Worm (Caenorhabditis elegans): ENCODE data around the gene B0496.11.

B0496.11 gene

DNA sequence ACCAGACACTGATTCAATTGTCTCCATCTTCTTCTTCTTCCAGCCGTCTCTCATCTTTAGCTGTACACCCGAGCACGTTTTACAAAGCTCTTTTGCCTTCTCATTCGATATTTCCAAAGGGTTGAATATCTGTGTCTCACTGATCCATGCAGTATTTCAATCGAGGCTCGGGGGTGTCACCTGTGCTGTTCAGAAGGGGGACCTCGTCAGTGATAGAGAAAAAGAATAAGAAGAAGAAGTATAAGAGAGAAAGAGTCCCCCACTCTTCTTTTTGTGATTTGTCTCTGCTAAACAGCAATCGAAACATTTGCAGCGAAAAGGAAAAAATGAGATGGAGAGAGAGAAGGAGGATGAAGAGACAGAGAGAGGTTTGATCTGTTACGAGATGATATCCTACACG lies 7.7 kb downstream of the B0496.11 start:
- TF ChIP-seq fkh-10 (GFP tag; optimal IDR thresholded peaks at IDR 0.05) (no peak), lsy-2 (tag; optimal IDR thresholded peaks at IDR 0.05) (peak in 1 of 2 experiments; percentile 53), nhr-19 (GFP tag; conservative IDR thresholded peaks at IDR 0.05) (peak; percentile 47), nhr-20 (tag; optimal IDR thresholded peaks at IDR 0.05) (peak; percentile 31), nhr-71 (tag; optimal IDR thresholded peaks at IDR 0.05) (peak; percentile 65), rnt-1 (tag; optimal IDR thresholded peaks at IDR 0.05) (peak; percentile 72), tbx-2 (tag; optimal IDR thresholded peaks at IDR 0.05) (peak; percentile 14), jun-1 (tag; optimal IDR thresholded peaks at IDR 0.05) (no peak), lin-14 (GFP tag; optimal IDR thresholded peaks at IDR 0.05) (peak; percentile 91), blmp-1 (tag; optimal IDR thresholded peaks at IDR 0.05) (no peak), alr-1 (tag; optimal IDR thresholded peaks at IDR 0.05; ENCODE audit: borderline replicate concordance) (no peak), unc-130 (tag; optimal IDR thresholded peaks at IDR 0.05) (peak; percentile 33), C16A3.4 (tag; optimal IDR thresholded peaks at IDR 0.05) (no peak), snu-23 (GFP tag; optimal IDR thresholded peaks at IDR 0.05) (peak; percentile 47)

DNA sequence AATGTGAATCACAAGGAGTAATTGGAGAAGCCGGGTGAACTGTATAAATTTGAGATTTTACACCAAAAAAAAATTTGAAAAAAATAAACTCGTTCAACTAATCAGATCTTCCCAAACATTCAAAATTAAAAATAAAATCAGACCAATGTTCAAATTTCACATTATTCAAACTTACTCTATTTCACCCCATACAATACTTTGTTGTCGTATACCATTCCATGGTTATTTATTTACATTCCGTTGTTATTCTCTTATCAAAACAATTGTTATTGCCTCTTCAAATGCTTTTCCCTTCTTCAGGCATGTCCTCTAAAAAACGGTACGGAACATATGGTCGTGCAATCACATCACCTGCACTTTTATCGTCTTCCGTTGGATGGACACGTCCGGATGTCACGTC lies 9.6 kb downstream of the B0496.11 start, which contains the start of gene unc-82:
Gene unc-82, plus strand, starts transcription at position 301 of the 400 bp plus-strand sequence.
- TF ChIP-seq lsy-2 (tag; optimal IDR thresholded peaks at IDR 0.05) (no peak), efl-3 (GFP tag; optimal IDR thresholded peaks at IDR 0.05) (no peak), pag-3 (tag; optimal IDR thresholded peaks at IDR 0.05; ENCODE audit: borderline replicate concordance, insufficient read depth) (no peak), ztf-11 (tag; optimal IDR thresholded peaks at IDR 0.05) (no peak), tbx-2 (tag; optimal IDR thresholded peaks at IDR 0.05) (no peak), elt-2 (tag; optimal IDR thresholded peaks at IDR 0.05) (no peak), C04F5.9 (tag; optimal IDR thresholded peaks at IDR 0.05) (no peak), elt-3 (tag; optimal IDR thresholded peaks at IDR 0.05) (no peak), fos-1 (tag; optimal IDR thresholded peaks at IDR 0.05) (no peak), lir-3 (tag; optimal IDR thresholded peaks at IDR 0.05; ENCODE audit: poor library complexity) (no peak), aha-1 (tag; optimal IDR thresholded peaks at IDR 0.05) (no peak), isw-1 (GFP tag; IDR thresholded peaks at IDR 0.05) (no peak)

DNA sequence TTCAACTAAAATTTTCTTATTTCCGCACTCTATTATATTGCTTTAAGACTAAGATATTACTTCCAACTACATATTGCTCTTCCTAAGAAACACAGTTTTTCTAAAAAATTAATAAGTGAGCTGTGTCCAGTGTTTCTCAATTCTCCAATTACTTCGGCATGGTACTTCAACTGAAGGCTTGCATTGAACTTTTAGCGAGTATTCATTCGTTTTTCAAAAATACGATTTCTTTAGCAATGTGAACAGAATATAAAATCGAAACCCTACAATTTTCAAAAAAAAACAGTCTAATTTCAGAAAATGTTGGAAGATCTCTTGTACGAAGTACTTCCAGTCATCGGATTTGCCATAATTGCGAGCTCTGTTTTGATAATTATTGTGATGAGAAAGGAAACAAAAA lies 12.8 kb downstream of the B0496.11 start, which contains the start of gene srtx-1:
Gene srtx-1, plus strand, starts transcription at position 301 of the 400 bp plus-strand sequence.
- TF ChIP-seq pag-3 (tag; optimal IDR thresholded peaks at IDR 0.05; ENCODE audit: borderline replicate concordance, insufficient read depth) (no peak), nhr-77 (tag; optimal IDR thresholded peaks at IDR 0.05) (no peak), ceh-90 (tag; optimal IDR thresholded peaks at IDR 0.05) (no peak), tlp-1 (tag; optimal IDR thresholded peaks at IDR 0.05) (no peak), ceh-82 (tag; optimal IDR thresholded peaks at IDR 0.05) (no peak), ceh-88 (GFP tag; IDR thresholded peaks at IDR 0.05) (no peak), nhr-12 (tag; optimal IDR thresholded peaks at IDR 0.05) (no peak), ceh-63 (GFP tag; optimal IDR thresholded peaks at IDR 0.05) (no peak), dsc-1 (tag; optimal IDR thresholded peaks at IDR 0.05) (no peak), swsn-7 (tag; optimal IDR thresholded peaks at IDR 0.05) (no peak), ztf-11 (tag; optimal IDR thresholded peaks at IDR 0.05) (no peak), hlh-4 (tag; optimal IDR thresholded peaks at IDR 0.05) (no peak), fos-1 (tag; optimal IDR thresholded peaks at IDR 0.05) (no peak), zip-4 (GFP tag; optimal IDR thresholded peaks at IDR 0.05) (no peak), nhr-71 (tag; optimal IDR thresholded peaks at IDR 0.05) (no peak), elt-2 (tag; optimal IDR thresholded peaks at IDR 0.05) (no peak)

DNA sequence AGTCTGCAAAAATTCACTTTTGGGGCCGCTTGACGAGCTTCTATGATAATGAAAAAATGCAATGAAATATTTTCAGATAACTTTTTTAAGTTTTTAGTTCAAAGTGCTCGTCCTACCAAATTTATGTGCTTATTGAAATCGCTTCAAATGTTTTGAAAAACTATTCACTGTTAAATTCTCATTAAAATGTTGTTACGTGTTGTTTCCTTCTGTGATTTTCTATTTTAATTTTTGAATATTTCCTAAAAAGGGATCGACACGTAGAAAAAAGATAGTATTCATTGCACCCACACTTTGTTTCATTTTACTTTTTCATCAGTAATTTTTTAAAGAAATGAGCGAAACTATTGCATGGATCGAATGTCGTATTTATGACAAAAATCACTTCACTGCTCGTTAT lies 14.9 kb downstream of the B0496.11 start, which contains the start of gene B0496.6:
Gene B0496.6, plus strand, starts transcription at position 301 of the 400 bp plus-strand sequence.
- no peak for TF ChIP-seq pag-3 (tag; optimal IDR thresholded peaks at IDR 0.05; ENCODE audit: borderline replicate concordance, insufficient read depth)
- no peak for TF ChIP-seq elt-3 (tag; optimal IDR thresholded peaks at IDR 0.05)
- no peak for TF ChIP-seq xbp-1 (tag; optimal IDR thresholded peaks at IDR 0.05)
